Fruit fly (Drosophila melanogaster) whole organism, adult: ENCODE measurements around the gene PSMG1.

Experiments used
- CG11617 ChIP-seq: fragments of 200-800 bp; sonication (Bioruptor generic); optimal IDR thresholded peaks from 2 replicates; lab custom pipeline; 2017; ENCODE audit warnings: mild to moderate bottlenecking, missing biosample characterization, missing genetic modification reagents, missing genetic modification characterization
- CG12768 ChIP-seq: fragments of 200-800 bp; sonication (Bioruptor generic); optimal IDR thresholded peaks from 2 replicates; lab custom pipeline; 2017; ENCODE audit warnings: missing biosample characterization, missing genetic modification characterization, mild to moderate bottlenecking, moderate library complexity, missing genetic modification reagents
- CG14711 ChIP-seq: fragments of 200-800 bp; sonication (Bioruptor generic); optimal IDR thresholded peaks from 2 replicates; lab custom pipeline; 2018; ENCODE audit warnings: missing biosample characterization, mild to moderate bottlenecking, missing genetic modification characterization, moderate library complexity
- CG1620 ChIP-seq: fragments of 200-800 bp; sonication (Bioruptor generic); optimal IDR thresholded peaks from 2 replicates; lab custom pipeline; 2016; ENCODE audit warnings: missing biosample characterization, missing genetic modification characterization
- CG33017 ChIP-seq: fragments of 200-800 bp; sonication (Bioruptor generic); optimal IDR thresholded peaks from 2 replicates; lab custom pipeline; 2018; ENCODE audit warnings: missing biosample characterization, mild to moderate bottlenecking, missing genetic modification characterization, moderate library complexity
- CG5204 ChIP-seq: fragments of 200-800 bp; sonication (Bioruptor generic); optimal IDR thresholded peaks from 2 replicates; lab custom pipeline; 2016; ENCODE audit warnings: missing biosample characterization, missing genetic modification characterization
- CG7045 ChIP-seq: fragments of 200-800 bp; sonication (Bioruptor generic); optimal IDR thresholded peaks from 2 replicates; lab custom pipeline; 2017; ENCODE audit warnings: missing biosample characterization, mild to moderate bottlenecking, missing genetic modification characterization
- CG7101 ChIP-seq: fragments of 200-800 bp; sonication (Bioruptor generic); optimal IDR thresholded peaks from 2 replicates; lab custom pipeline; 2018; ENCODE audit warnings: missing biosample characterization, mild to moderate bottlenecking, missing genetic modification characterization, moderate library complexity
- Clk ChIP-seq: fragments of 200-800 bp; sonication (Bioruptor generic); optimal IDR thresholded peaks from 2 replicates; lab custom pipeline; 2017; ENCODE audit warnings: missing biosample characterization, missing genetic modification characterization
- Crg-1 ChIP-seq: fragments of 200-800 bp; sonication (Bioruptor generic); optimal IDR thresholded peaks from 2 replicates; lab custom pipeline; 2016; ENCODE audit warnings: missing biosample characterization, missing genetic modification characterization
- Hr96 ChIP-seq: fragments of 200-800 bp; sonication (Bioruptor generic); optimal IDR thresholded peaks from 2 replicates; lab custom pipeline; 2016; ENCODE audit warnings: missing biosample characterization, missing genetic modification characterization
- Mnt ChIP-seq: fragments of 200-800 bp; sonication (Bioruptor generic); optimal IDR thresholded peaks from 2 replicates; lab custom pipeline; 2016; ENCODE audit warnings: missing biosample characterization, mild to moderate bottlenecking, missing genetic modification characterization
- bab1 ChIP-seq: fragments of 200-800 bp; sonication (Bioruptor generic); optimal IDR thresholded peaks from 3 replicates; lab custom pipeline; 2019; ENCODE audit warnings: missing biosample characterization, mild to moderate bottlenecking, missing genetic modification characterization, moderate library complexity
- cic ChIP-seq: fragments of 200-800 bp; sonication (Bioruptor generic); optimal IDR thresholded peaks from 2 replicates; lab custom pipeline; 2017; ENCODE audit warnings: missing biosample characterization, mild to moderate bottlenecking, missing genetic modification characterization, moderate library complexity
- cnc ChIP-seq, 2 experiments: fragments of >200 bp; optimal IDR thresholded peaks; 2 replicates each; lab custom pipeline; 2017
- kay ChIP-seq: fragments of 200-800 bp; sonication (Bioruptor generic); peaks from one replicate; lab custom pipeline; 2016; ENCODE audit warnings: missing biosample characterization, missing genetic modification characterization, borderline replicate concordance
- ovo ChIP-seq: fragments of 200-800 bp; sonication (Bioruptor generic); optimal IDR thresholded peaks from 2 replicates; lab custom pipeline; 2016; ENCODE audit warnings: missing biosample characterization, missing genetic modification characterization
- pad ChIP-seq: fragments of 200-800 bp; sonication (Bioruptor generic); optimal IDR thresholded peaks from 3 replicates; lab custom pipeline; 2017; ENCODE audit warnings: missing biosample characterization, missing genetic modification characterization, mild to moderate bottlenecking, moderate library complexity, missing genetic modification reagents
- tj ChIP-seq: fragments of 200-800 bp; sonication (Bioruptor generic); optimal IDR thresholded peaks from 3 replicates; lab custom pipeline; 2017; ENCODE audit warnings: missing biosample characterization, mild to moderate bottlenecking, missing genetic modification characterization, moderate library complexity
- toe ChIP-seq: fragments of 200-800 bp; sonication (Bioruptor generic); optimal IDR thresholded peaks from 2 replicates; lab custom pipeline; 2016; ENCODE audit warnings: missing biosample characterization, missing genetic modification characterization

Gene PSMG1

dm6 chr3R:5836536-5836935, 42.4 kb upstream of the PSMG1 start:
- peak; percentile 8 for TF ChIP-seq cic (GFP tag; lab: Kevin White, UChicago)
- TF ChIP-seq toe (GFP tag; lab: Kevin White, UChicago), result no peak

dm6 chr3R:5833948-5834504, 39.9 kb upstream of the PSMG1 start:
- TF ChIP-seq CG33017 (tag; lab: Kevin White, UChicago), result peak; percentile 84
- peak; percentile 60 for TF ChIP-seq CG7101
- peak; percentile 44 for TF ChIP-seq cic (GFP tag; lab: Kevin White, UChicago)
- peak; percentile 43 for TF ChIP-seq Crg-1 (GFP tag; lab: Kevin White, UChicago)
- peak; percentile 77 for TF ChIP-seq CG12768 (GFP tag; lab: Kevin White, UChicago)
- peak; percentile 78 for TF ChIP-seq kay
- TF ChIP-seq Clk (GFP tag; lab: Kevin White, UChicago), result peak; percentile 60
- TF ChIP-seq ovo (GFP tag; lab: Kevin White, UChicago), result no peak
- TF ChIP-seq CG5204 (GFP tag; lab: Kevin White, UChicago), result peak; percentile 87
- peak; percentile 67 for TF ChIP-seq toe (GFP tag; lab: Kevin White, UChicago)
- peak; percentile 90 for TF ChIP-seq CG7045 (GFP tag; lab: Kevin White, UChicago)
- peak; percentile 62 for TF ChIP-seq CG11617
- peak; percentile 14 for TF ChIP-seq pad
- peak; percentile 17 for TF ChIP-seq bab1 (GFP tag; lab: Kevin White, UChicago)
- TF ChIP-seq cnc (optimal IDR thresholded peaks at IDR 0.05; lab: Kevin White, UChicago), result no peak
- TF ChIP-seq CG1620 (GFP tag; lab: Kevin White, UChicago), result peak; percentile 45
- peak; percentile 51 for TF ChIP-seq tj (GFP tag; lab: Kevin White, UChicago)
- TF ChIP-seq CG14711 (tag; lab: Kevin White, UChicago), result peak; percentile 62
- TF ChIP-seq Hr96 (GFP tag; lab: Kevin White, UChicago), result peak; percentile 84
- peak; percentile 69 for TF ChIP-seq Mnt (GFP tag; lab: Kevin White, UChicago)

- TF ChIP-seq CG11617 (no peak), Hr96 (GFP tag; lab: Kevin White, UChicago) (peak; percentile 1), cic (GFP tag; lab: Kevin White, UChicago) (peak; percentile 68)
Observed at dm6 chr3R:5832345-5832981, 38.3 kb upstream of the PSMG1 start.

dm6 chr3R:5831339-5831738, 37.2 kb upstream of the PSMG1 start, which contains the start of gene CG1208:
TSS of gene CG1208 (plus strand) at chr3R:5831639.
- TF ChIP-seq CG5204 (GFP tag; lab: Kevin White, UChicago) (no peak), CG33017 (tag; lab: Kevin White, UChicago) (no peak), cnc (optimal IDR thresholded peaks at IDR 0.05; lab: Kevin White, UChicago) (no peak)

- TF ChIP-seq Hr96 (GFP tag; lab: Kevin White, UChicago), result no peak
- TF ChIP-seq tj (GFP tag; lab: Kevin White, UChicago), result no peak
Observed at dm6 chr3R:5829762-5830161, 35.6 kb upstream of the PSMG1 start, which contains the start of gene glob3. TSS of gene glob3 (plus strand) at chr3R:5830062.

dm6 chr3R:5824456-5824855, 30.3 kb upstream of the PSMG1 start, which contains the start of the genes Sec20 and dgrn:
TSS of gene Sec20 (minus strand) at chr3R:5824532.
TSS of gene dgrn (plus strand) at chr3R:5824615.
- TF ChIP-seq Mnt (GFP tag; lab: Kevin White, UChicago) (peak; percentile 74), pad (peak; percentile 63), CG11617 (peak; percentile 74), CG7045 (GFP tag; lab: Kevin White, UChicago) (peak; percentile 60), toe (GFP tag; lab: Kevin White, UChicago) (peak; percentile 69), CG1620 (GFP tag; lab: Kevin White, UChicago) (peak; percentile 72), cnc (optimal IDR thresholded peaks at IDR 0.05; lab: Kevin White, UChicago) (no peak), bab1 (GFP tag; lab: Kevin White, UChicago) (peak; percentile 64), CG33017 (tag; lab: Kevin White, UChicago) (peak; percentile 54), CG14711 (tag; lab: Kevin White, UChicago) (peak; percentile 66), tj (GFP tag; lab: Kevin White, UChicago) (peak; percentile 62), Clk (GFP tag; lab: Kevin White, UChicago) (peak; percentile 36), Hr96 (GFP tag; lab: Kevin White, UChicago) (peak; percentile 40), kay (peak; percentile 96), CG12768 (GFP tag; lab: Kevin White, UChicago) (peak; percentile 42), Crg-1 (GFP tag; lab: Kevin White, UChicago) (peak; percentile 55), cic (GFP tag; lab: Kevin White, UChicago) (peak; percentile 20), CG7101 (peak; percentile 73), CG5204 (GFP tag; lab: Kevin White, UChicago) (peak; percentile 64), ovo (GFP tag; lab: Kevin White, UChicago) (peak; percentile 57)

dm6 chr3R:5821750-5822149, 27.6 kb upstream of the PSMG1 start, which contains the start of gene CG46303:
TSS of gene CG46303 (plus strand) at chr3R:5821972.
- no peak for TF ChIP-seq CG14711 (tag; lab: Kevin White, UChicago)
- TF ChIP-seq toe (GFP tag; lab: Kevin White, UChicago), result no peak
